Worm (Caenorhabditis elegans): Measurements from ENCODE around the gene ZK757.1.

DNA sequence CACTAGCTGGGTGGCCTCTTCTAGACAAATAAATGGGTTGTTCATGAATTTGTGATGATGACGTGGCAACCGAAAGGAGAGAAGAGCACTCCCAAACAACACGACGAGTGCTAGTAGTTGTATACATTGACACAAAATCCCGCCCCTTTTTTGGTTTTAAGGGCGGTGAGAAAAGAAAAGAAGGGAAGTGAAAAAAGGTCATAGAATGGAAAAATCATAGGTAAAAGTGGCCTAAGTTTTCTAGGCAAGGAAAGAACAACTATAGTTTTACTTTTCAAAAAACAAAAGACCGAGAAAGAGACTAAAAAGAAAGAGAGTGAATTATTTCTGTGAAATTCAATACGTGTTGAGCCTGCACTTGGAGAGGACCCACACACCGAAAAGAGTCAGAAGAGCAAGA, 7.9 kb upstream of the ZK757.1 start, which contains the start of gene ZK757.2:
- TF ChIP-seq aly-2 (tag; optimal IDR thresholded peaks at IDR 0.05), result no peak
- no peak for TF ChIP-seq elt-2 (tag; optimal IDR thresholded peaks at IDR 0.05)
- TF ChIP-seq blmp-1 (tag; optimal IDR thresholded peaks at IDR 0.05), result no peak
- TF ChIP-seq fkh-10 (GFP tag; optimal IDR thresholded peaks at IDR 0.05), result no peak
- TF ChIP-seq snpc-4 (tag; optimal IDR thresholded peaks at IDR 0.05), result no peak
- no peak for TF ChIP-seq hpl-2 (GFP tag; optimal IDR thresholded peaks at IDR 0.05)
- no peak for TF ChIP-seq fkh-4 (tag; optimal IDR thresholded peaks at IDR 0.05; ENCODE audit: borderline replicate concordance)
- no peak for TF ChIP-seq pqm-1 (tag; optimal IDR thresholded peaks at IDR 0.05)
